Fruit fly (Drosophila melanogaster) whole organism, wandering third instar larva: Measurements from ENCODE around the gene SF2.

Source experiments
- Dif ChIP-seq: fragments of 200-275, 200-300 bp; sonication (Bioruptor generic); optimal IDR thresholded peaks from 2 replicates; lab custom pipeline; 2018; ENCODE audit warnings: missing biosample characterization, missing genetic modification characterization; ENCODE audit not compliant: partially characterized antibody
- GATAd ChIP-seq: sonication (Bioruptor generic); optimal IDR thresholded peaks from 2 replicates; lab custom pipeline; 2016; ENCODE audit warnings: missing biosample characterization, missing genetic modification characterization
- Hr83 ChIP-seq: fragments of 200-300 bp; sonication (Bioruptor generic); optimal IDR thresholded peaks from 2 replicates; lab custom pipeline; 2016; ENCODE audit warnings: missing biosample characterization, mild to moderate bottlenecking, missing genetic modification characterization, moderate library complexity; ENCODE audit not compliant: poor library complexity, severe bottlenecking
- Myc ChIP-seq: fragments of >200 bp; optimal IDR thresholded peaks from 2 replicates; lab custom pipeline; 2017
- OdsH ChIP-seq: fragments of 200-800 bp; sonication (Bioruptor generic); optimal IDR thresholded peaks from 2 replicates; lab custom pipeline; 2016; ENCODE audit warnings: missing biosample characterization, mild to moderate bottlenecking, missing genetic modification characterization
- h ChIP-seq: fragments of 200-800 bp; sonication (Bioruptor generic); optimal IDR thresholded peaks from 3 replicates; lab custom pipeline; 2016; ENCODE audit warnings: missing biosample characterization, mild to moderate bottlenecking, missing genetic modification characterization
- lola ChIP-seq: fragments of >200 bp; optimal IDR thresholded peaks from 2 replicates; lab custom pipeline; 2017; ENCODE audit warnings: missing biosample characterization, missing genetic modification characterization
- pan ChIP-seq: fragments of >200 bp; optimal IDR thresholded peaks from 2 replicates; lab custom pipeline; 2017
- psq ChIP-seq: fragments of 200-800 bp; sonication (Bioruptor generic); optimal IDR thresholded peaks from 3 replicates; lab custom pipeline; 2017; ENCODE audit warnings: missing biosample characterization, mild to moderate bottlenecking, missing genetic modification characterization, moderate library complexity
- usp ChIP-seq: fragments of >200 bp; optimal IDR thresholded peaks from 2 replicates; lab custom pipeline; 2017; ENCODE audit warnings: missing biosample characterization, missing genetic modification characterization

- TF ChIP-seq GATAd (GFP tag; lab: Kevin White, UChicago) (no peak), Dif (GFP tag; lab: Kevin White, UChicago) (no peak), lola (GFP tag; lab: Kevin White, UChicago) (no peak), h (no peak), usp (GFP tag; lab: Kevin White, UChicago) (no peak), pan (lab: Kevin White, UChicago) (no peak), psq (no peak), OdsH (GFP tag; lab: Kevin White, UChicago) (no peak), Hr83 (GFP tag; lab: Kevin White, UChicago) (no peak), Myc (lab: Kevin White, UChicago) (no peak)
Measured at dm6 chr3R:16359098-16359497, 17.3 kb upstream of the SF2 start, which contains the start of gene CG17931.
